Worm (Caenorhabditis elegans) whole organism, L1 larva: ENCODE results near the gene pals-21.

ENCODE experiments used
- C34B4.2 ChIP-seq: sonication (generic microtip); optimal IDR thresholded peaks from 2 replicates; lab custom pipeline; 2017; ENCODE audit warnings: mild to moderate bottlenecking, missing genetic modification characterization, missing compliant biosample characterization
- F16B12.6 ChIP-seq: fragments of 150-350 bp; optimal IDR thresholded peaks from 2 replicates; lab custom pipeline; 2014; ENCODE audit warnings: missing biosample characterization, missing genetic modification characterization
- aha-1 ChIP-seq: fragments of 150-350 bp; optimal IDR thresholded peaks from 2 replicates; lab custom pipeline; 2014; ENCODE audit warnings: missing biosample characterization, missing genetic modification characterization
- alr-1 ChIP-seq: fragments of 200-800 bp; sonication (Bioruptor generic); optimal IDR thresholded peaks from 2 replicates; lab custom pipeline; 2018; ENCODE audit warnings: borderline replicate concordance, mild to moderate bottlenecking, missing genetic modification characterization, missing compliant biosample characterization
- ama-1 ChIP-seq: fragments of 150-350 bp; optimal IDR thresholded peaks from 2 replicates; lab custom pipeline; 2014
- blmp-1 ChIP-seq: fragments of 150-350 bp; optimal IDR thresholded peaks from 2 replicates; lab custom pipeline; 2014; ENCODE audit warnings: missing biosample characterization, missing genetic modification characterization
- ceh-63 ChIP-seq: fragments of 200-800 bp; sonication (Bioruptor generic); optimal IDR thresholded peaks from 2 replicates; lab custom pipeline; 2018; ENCODE audit warnings: mild to moderate bottlenecking, missing genetic modification characterization, missing compliant biosample characterization
- ceh-82 ChIP-seq, 3 experiments: fragments of 150-350 bp in 1 of 3; sonication (generic microtip) in 2 of 3; optimal IDR thresholded peaks; 2 replicates each; lab custom pipeline; 2014 to 2017; ENCODE audit warnings: missing biosample characterization in 3 of 3, missing genetic modification characterization in 3 of 3
- ceh-88 ChIP-seq: fragments of 200-800 bp; sonication (Bioruptor generic); IDR thresholded peaks from 2 replicates; pipeline ENCODE4 v1.3.6; 2022; ENCODE audit warnings: missing genetic modification characterization, missing compliant biosample characterization
- dpl-1 ChIP-seq, 3 experiments: fragments of 150-350 bp in 2 of 3; sonication (generic microtip) in 1 of 3; optimal IDR thresholded peaks; 2 replicates each; lab custom pipeline; 2014 to 2017; ENCODE audit warnings: missing biosample characterization in 3 of 3, missing genetic modification characterization in 3 of 3, missing genetic modification reagents in 3 of 3
- dsc-1 ChIP-seq: sonication (generic microtip); optimal IDR thresholded peaks from 2 replicates; lab custom pipeline; 2016; ENCODE audit warnings: mild to moderate bottlenecking, missing genetic modification characterization, missing compliant biosample characterization
- efl-3 ChIP-seq: fragments of 200-800 bp; sonication (Bioruptor generic); optimal IDR thresholded peaks from 2 replicates; lab custom pipeline; 2018; ENCODE audit warnings: mild to moderate bottlenecking, missing genetic modification characterization, missing compliant biosample characterization
- elt-2 ChIP-seq: sonication (generic microtip); optimal IDR thresholded peaks from 2 replicates; lab custom pipeline; 2016; ENCODE audit warnings: missing genetic modification characterization, mild to moderate bottlenecking, inconsistent platforms, missing compliant biosample characterization, missing genetic modification reagents
- elt-3 ChIP-seq, 6 experiments: fragments of 150-350 bp in 1 of 6; sonication (generic microtip); optimal IDR thresholded peaks; 2 replicates each; lab custom pipeline; 2017 to 2018; ENCODE audit warnings: missing biosample characterization in 6 of 6, missing genetic modification characterization in 6 of 6, inconsistent platforms in 1 of 6
- ets-5 ChIP-seq: fragments of 200-800 bp; sonication (Bioruptor generic); IDR thresholded peaks from 2 replicates; pipeline ENCODE4 v1.3.6; 2022; ENCODE audit warnings: missing genetic modification characterization, missing compliant biosample characterization
- grh-1 ChIP-seq: fragments of 200-800 bp; sonication (Bioruptor generic); IDR thresholded peaks from 2 replicates; pipeline ENCODE4 v1.3.6; 2022; ENCODE audit warnings: missing genetic modification reagents, missing genetic modification characterization, missing compliant biosample characterization
- hlh-17 ChIP-seq: fragments of 200-800 bp; sonication (Bioruptor generic); optimal IDR thresholded peaks from 2 replicates; lab custom pipeline; 2018; ENCODE audit warnings: missing genetic modification characterization, mild to moderate bottlenecking, missing compliant biosample characterization, moderate library complexity, borderline replicate concordance
- hlh-4 ChIP-seq: sonication (generic microtip); optimal IDR thresholded peaks from 2 replicates; lab custom pipeline; 2016; ENCODE audit warnings: mild to moderate bottlenecking, missing genetic modification characterization, missing compliant biosample characterization
- hpl-2 ChIP-seq: fragments of 150-350 bp; optimal IDR thresholded peaks from 2 replicates; lab custom pipeline; 2014; ENCODE audit warnings: missing biosample characterization, missing genetic modification reagents, missing genetic modification characterization
- jun-1 ChIP-seq: fragments of 150-350 bp; optimal IDR thresholded peaks from 2 replicates; lab custom pipeline; 2014; ENCODE audit warnings: missing biosample characterization, missing genetic modification reagents, missing genetic modification characterization
- lin-13 ChIP-seq: fragments of 150-350 bp; optimal IDR thresholded peaks from 2 replicates; lab custom pipeline; 2014; ENCODE audit warnings: missing biosample characterization, missing genetic modification reagents, missing genetic modification characterization
- lin-15B ChIP-seq: fragments of 150-350 bp; sonication (generic microtip); optimal IDR thresholded peaks from 3 replicates; lab custom pipeline; 2014; ENCODE audit warnings: missing biosample characterization, missing genetic modification characterization
- lin-35 ChIP-seq, 2 experiments: fragments of 150-350 bp; optimal IDR thresholded peaks; 2 replicates each; lab custom pipeline; 2014; ENCODE audit warnings: missing biosample characterization in 2 of 2, missing genetic modification characterization in 2 of 2, missing genetic modification reagents in 2 of 2
- lir-3 ChIP-seq: sonication (generic microtip); optimal IDR thresholded peaks from 2 replicates; lab custom pipeline; 2016; ENCODE audit warnings: mild to moderate bottlenecking, missing genetic modification characterization, moderate library complexity, missing compliant biosample characterization; ENCODE audit not compliant: poor library complexity
- lsy-2 ChIP-seq, 2 experiments: fragments of 150-350 bp; optimal IDR thresholded peaks; 2 replicates each; lab custom pipeline; 2014; ENCODE audit warnings: missing biosample characterization in 2 of 2, missing genetic modification characterization in 2 of 2
- mab-9 ChIP-seq: fragments of 200-800 bp; sonication (Bioruptor generic); IDR thresholded peaks from 2 replicates; pipeline ENCODE4 v1.3.6; 2022; ENCODE audit warnings: missing genetic modification reagents, missing genetic modification characterization, missing compliant biosample characterization
- mef-2 ChIP-seq: fragments of 150-350 bp; optimal IDR thresholded peaks from 2 replicates; lab custom pipeline; 2014; ENCODE audit warnings: missing biosample characterization, missing genetic modification characterization
- mep-1 ChIP-seq: fragments of 150-350 bp; optimal IDR thresholded peaks from 2 replicates; lab custom pipeline; 2014; ENCODE audit warnings: missing biosample characterization, missing genetic modification characterization
- nhr-11 ChIP-seq: fragments of 150-350 bp; optimal IDR thresholded peaks from 2 replicates; lab custom pipeline; 2014; ENCODE audit warnings: missing biosample characterization, missing genetic modification characterization
- nhr-12 ChIP-seq: sonication (generic microtip); optimal IDR thresholded peaks from 2 replicates; lab custom pipeline; 2017; ENCODE audit warnings: missing biosample characterization, missing genetic modification characterization
- nhr-19 ChIP-seq: fragments of 200-800 bp; sonication (Bioruptor generic); conservative IDR thresholded peaks from 2 replicates; pipeline ENCODE4 v1.3.6; 2022; ENCODE audit warnings: missing genetic modification characterization, missing compliant biosample characterization
- nhr-20 ChIP-seq: sonication (generic microtip); optimal IDR thresholded peaks from 2 replicates; lab custom pipeline; 2016; ENCODE audit warnings: mild to moderate bottlenecking, missing genetic modification characterization, missing compliant biosample characterization
- nhr-237 ChIP-seq: fragments of 150-350 bp; optimal IDR thresholded peaks from 2 replicates; lab custom pipeline; 2014; ENCODE audit warnings: missing biosample characterization, missing genetic modification characterization
- nhr-28 ChIP-seq: fragments of 150-350 bp; optimal IDR thresholded peaks from 2 replicates; lab custom pipeline; 2014; ENCODE audit warnings: missing biosample characterization, missing genetic modification characterization
- nhr-76 ChIP-seq: sonication (generic microtip); optimal IDR thresholded peaks from 2 replicates; lab custom pipeline; 2017; ENCODE audit warnings: missing biosample characterization, missing genetic modification characterization
- nhr-85 ChIP-seq: sonication (generic microtip); peaks from one replicate; lab custom pipeline; 2016; ENCODE audit warnings: missing genetic modification characterization, inconsistent platforms, missing compliant biosample characterization
- pag-3 ChIP-seq: sonication (generic microtip); optimal IDR thresholded peaks from 2 replicates; lab custom pipeline; 2017; ENCODE audit warnings: missing genetic modification characterization, mild to moderate bottlenecking, missing compliant biosample characterization, antibody characterized with exemption, borderline replicate concordance; ENCODE audit not compliant: insufficient read depth
- pax-3 ChIP-seq: fragments of 200-800 bp; sonication (Bioruptor generic); optimal IDR thresholded peaks from 2 replicates; lab custom pipeline; 2018; ENCODE audit warnings: mild to moderate bottlenecking, missing genetic modification characterization, moderate library complexity, missing compliant biosample characterization
- pqm-1 ChIP-seq: sonication (generic microtip); optimal IDR thresholded peaks from 3 replicates; lab custom pipeline; 2017; ENCODE audit warnings: missing biosample characterization, missing genetic modification characterization
- skn-1 ChIP-seq: fragments of 150-350 bp; optimal IDR thresholded peaks from 2 replicates; lab custom pipeline; 2014; ENCODE audit warnings: missing biosample characterization, missing genetic modification characterization
- snu-23 ChIP-seq: sonication (generic microtip); optimal IDR thresholded peaks from 2 replicates; lab custom pipeline; 2016; ENCODE audit warnings: missing genetic modification characterization, missing compliant biosample characterization
- sptf-1 ChIP-seq: fragments of 150-350 bp; optimal IDR thresholded peaks from 2 replicates; lab custom pipeline; 2014; ENCODE audit warnings: missing biosample characterization, missing genetic modification characterization
- unc-130 ChIP-seq: fragments of 150-350 bp; optimal IDR thresholded peaks from 2 replicates; lab custom pipeline; 2017; ENCODE audit warnings: missing biosample characterization, missing genetic modification characterization, inconsistent platforms
- unc-30 ChIP-seq: sonication (generic microtip); optimal IDR thresholded peaks from 2 replicates; lab custom pipeline; 2017; ENCODE audit warnings: missing biosample characterization, missing genetic modification characterization
- unc-62 ChIP-seq: fragments of 150-350 bp; optimal IDR thresholded peaks from 2 replicates; lab custom pipeline; 2014; ENCODE audit warnings: missing biosample characterization, missing genetic modification reagents, missing genetic modification characterization
- unc-86 ChIP-seq: sonication (generic microtip); optimal IDR thresholded peaks from 2 replicates; lab custom pipeline; 2016; ENCODE audit warnings: missing genetic modification characterization, missing compliant biosample characterization
- unc-98 ChIP-seq: fragments of 200-800 bp; sonication (Bioruptor generic); IDR thresholded peaks from 2 replicates; pipeline ENCODE4 v1.3.6; 2022; ENCODE audit warnings: missing genetic modification characterization, missing compliant biosample characterization
- vab-15 ChIP-seq: sonication (generic microtip); optimal IDR thresholded peaks from 2 replicates; lab custom pipeline; 2017; ENCODE audit warnings: missing genotype, mild to moderate bottlenecking, missing genetic modification characterization, missing compliant biosample characterization
- zag-1 ChIP-seq: fragments of 150-350 bp; optimal IDR thresholded peaks from 2 replicates; lab custom pipeline; 2014; ENCODE audit warnings: missing biosample characterization, missing genetic modification characterization
- ztf-11 ChIP-seq, 2 experiments: sonication (generic microtip); optimal IDR thresholded peaks; 2 replicates each; lab custom pipeline; 2016 to 2017; ENCODE audit warnings: missing genetic modification characterization in 2 of 2, missing biosample characterization in 1 of 2, missing compliant biosample characterization in 1 of 2

The pals-21 gene

ce11 chrIII:1419146-1419636 is 38.8 kb upstream of the pals-21 start, which contains the start of gene Y82E9BR.3:
Y82E9BR.3 (plus strand) TSS chrIII:1419196.
- TF ChIP-seq skn-1 (no peak), mab-9 (GFP tag; lab: Robert Waterston, UW) (peak; percentile 11; the same call in 1 of the 2 replicates), elt-3 (tag; optimal IDR thresholded peaks at IDR 0.05; lab: Kevin White, UChicago) (no peak), alr-1 (tag; lab: Kevin White, UChicago) (no peak)

ce11 chrIII:1418709-1419108 is 38.3 kb upstream of the pals-21 start:
- no peak for TF ChIP-seq hlh-17 (GFP tag; lab: Kevin White, UChicago)
- TF ChIP-seq nhr-28 (tag; lab: Kevin White, UChicago): no peak
- peak; percentile 86 for TF ChIP-seq grh-1 (GFP tag; lab: Robert Waterston, UW)
- peak; percentile 66 for TF ChIP-seq mep-1 (tag; lab: Kevin White, UChicago)
- no peak for TF ChIP-seq alr-1 (tag; lab: Kevin White, UChicago)
- TF ChIP-seq dpl-1 (GFP tag; optimal IDR thresholded peaks at IDR 0.05; lab: Kevin White, UChicago): peak; percentile 65 to 79 (median 79)
- TF ChIP-seq nhr-19 (GFP tag; lab: Robert Waterston, UW): peak; percentile 89
- no peak for TF ChIP-seq lir-3
- TF ChIP-seq pqm-1 (tag; lab: Kevin White, UChicago): no peak
- TF ChIP-seq unc-62 (GFP tag; lab: Kevin White, UChicago): no peak
- TF ChIP-seq nhr-20 (tag; lab: Kevin White, UChicago): peak; percentile 87
- TF ChIP-seq blmp-1 (tag; lab: Kevin White, UChicago): peak; percentile 28
- TF ChIP-seq ztf-11 (tag; optimal IDR thresholded peaks at IDR 0.05; lab: Kevin White, UChicago): peak in 1 of 2 experiments; percentile 73
- TF ChIP-seq ets-5 (GFP tag; lab: Robert Waterston, UW): no peak
- TF ChIP-seq ceh-88 (GFP tag; lab: Robert Waterston, UW): no peak
- no peak for TF ChIP-seq efl-3 (GFP tag; lab: Kevin White, UChicago)
- TF ChIP-seq nhr-76 (tag; lab: Kevin White, UChicago): no peak
- TF ChIP-seq nhr-237: peak; percentile 42
- peak; percentile 97 for TF ChIP-seq lin-13 (GFP tag; lab: Kevin White, UChicago)
- TF ChIP-seq dsc-1 (tag; lab: Kevin White, UChicago): peak; percentile 89
- TF ChIP-seq ama-1 (lab: Kevin White, UChicago): peak; percentile 80
- peak; percentile 83 for TF ChIP-seq unc-86
- TF ChIP-seq aha-1: no peak
- peak; percentile 53 for TF ChIP-seq elt-2 (tag; lab: Kevin White, UChicago)
- TF ChIP-seq sptf-1 (tag; lab: Kevin White, UChicago): no peak
- no peak for TF ChIP-seq pag-3
- peak; percentile 82 to 89 for TF ChIP-seq lin-35 (GFP tag; optimal IDR thresholded peaks at IDR 0.05; lab: Kevin White, UChicago)
- TF ChIP-seq unc-30 (tag; lab: Kevin White, UChicago): no peak
- TF ChIP-seq lsy-2 (tag; optimal IDR thresholded peaks at IDR 0.05; lab: Kevin White, UChicago): peak; percentile 99
- peak; percentile 87 for TF ChIP-seq skn-1
- TF ChIP-seq nhr-85 (tag; lab: Kevin White, UChicago): peak; percentile 93
- TF ChIP-seq vab-15 (tag; lab: Kevin White, UChicago): peak; percentile 33
- TF ChIP-seq ceh-82 (tag; optimal IDR thresholded peaks at IDR 0.05; lab: Kevin White, UChicago): peak; percentile 85 to 97 (median 86)
- peak; percentile 93 for TF ChIP-seq snu-23
- TF ChIP-seq jun-1: peak; percentile 85
- peak; percentile 96 for TF ChIP-seq C34B4.2 (tag; lab: Kevin White, UChicago)
- peak; percentile 66 for TF ChIP-seq F16B12.6 (tag; lab: Kevin White, UChicago)
- peak; percentile 86 for TF ChIP-seq lin-15B (tag; lab: Kevin White, UChicago)
- TF ChIP-seq zag-1 (tag; lab: Kevin White, UChicago): no peak
- peak; percentile 70 for TF ChIP-seq hpl-2 (GFP tag; lab: Kevin White, UChicago)
- TF ChIP-seq nhr-12 (tag; lab: Kevin White, UChicago): no peak
- TF ChIP-seq nhr-11: no peak
- TF ChIP-seq pax-3 (tag; lab: Kevin White, UChicago): peak; percentile 83
- no peak for TF ChIP-seq ceh-63
- TF ChIP-seq mef-2: no peak
- 0 out of 2 replicates have a peak, but pooled peaks have one; percentile 7 for TF ChIP-seq unc-98 (GFP tag; lab: Robert Waterston, UW)
- no peak for TF ChIP-seq hlh-4
- peak; percentile 70 for TF ChIP-seq unc-130 (tag; lab: Kevin White, UChicago)
